Fruit fly (Drosophila melanogaster) whole organism, embryonic: ENCODE data around the gene CG6296.

Source experiments
- ATbp ChIP-seq: fragments of 200-800 bp; sonication (Bioruptor generic); optimal IDR thresholded peaks from 2 replicates; lab custom pipeline; 2017; ENCODE audit warnings: missing biosample characterization, mild to moderate bottlenecking, missing genetic modification characterization, missing genetic modification reagents
- Awh ChIP-seq: fragments of 200-800 bp; sonication (Bioruptor generic); IDR thresholded peaks from 2 replicates; pipeline ENCODE4, ENCODE4 v1.3.6; 2022; ENCODE audit warnings: missing biosample characterization, missing genetic modification characterization
- CG10147 ChIP-seq: fragments of 200-800 bp; sonication (Bioruptor generic); optimal IDR thresholded peaks from 2 replicates; lab custom pipeline; 2019; ENCODE audit warnings: missing biosample characterization, mild to moderate bottlenecking, missing genetic modification characterization, moderate library complexity
- CG10209 ChIP-seq: fragments of 200-800 bp; sonication (Bioruptor generic); optimal IDR thresholded peaks from 3 replicates; lab custom pipeline; 2017; ENCODE audit warnings: missing biosample characterization, mild to moderate bottlenecking, missing genetic modification characterization, missing genetic modification reagents
- CG10462 ChIP-seq: fragments of 200-800 bp; sonication (Bioruptor generic); optimal IDR thresholded peaks from 2 replicates; lab custom pipeline; 2016; ENCODE audit warnings: missing biosample characterization, missing genetic modification characterization
- CG11695 ChIP-seq: fragments of 200-800 bp; sonication (Bioruptor generic); IDR thresholded peaks from 3 replicates; pipeline ENCODE4 v1.3.6; 2022; ENCODE audit warnings: missing biosample characterization, missing genetic modification characterization
- CG1233 ChIP-seq: fragments of 200-800 bp; sonication (Bioruptor generic); optimal IDR thresholded peaks from 4 replicates; lab custom pipeline; 2018; ENCODE audit warnings: missing biosample characterization, mild to moderate bottlenecking, missing genetic modification characterization
- CG13123 ChIP-seq: fragments of 200-800 bp; sonication (Bioruptor generic); optimal IDR thresholded peaks from 2 replicates; lab custom pipeline; 2016; ENCODE audit warnings: missing biosample characterization, missing genetic modification characterization
- CG14710 ChIP-seq: fragments of 200-800 bp; sonication (Bioruptor generic); optimal IDR thresholded peaks from 3 replicates; lab custom pipeline; 2019; ENCODE audit warnings: missing biosample characterization, mild to moderate bottlenecking, missing genetic modification characterization, moderate library complexity
- CG15479 ChIP-seq: fragments of 200-800 bp; sonication (Bioruptor generic); optimal IDR thresholded peaks from 3 replicates; lab custom pipeline; 2019; ENCODE audit warnings: missing biosample characterization, mild to moderate bottlenecking, missing genetic modification characterization, moderate library complexity
- CG1602 ChIP-seq: fragments of 200-800 bp; sonication (Bioruptor generic); optimal IDR thresholded peaks from 3 replicates; lab custom pipeline; 2016; ENCODE audit warnings: missing biosample characterization, missing genetic modification characterization
- CG17328 ChIP-seq: fragments of 200-800 bp; sonication (Bioruptor generic); IDR thresholded peaks from 2 replicates; pipeline ENCODE4 v1.3.6; 2022; ENCODE audit warnings: missing biosample characterization, missing genetic modification characterization
- CG1832 ChIP-seq: fragments of 200-800 bp; sonication (Bioruptor generic); optimal IDR thresholded peaks from 2 replicates; lab custom pipeline; 2017; ENCODE audit warnings: missing biosample characterization, mild to moderate bottlenecking, missing genetic modification characterization, inconsistent platforms
- CG18599 ChIP-seq: fragments of 200-800 bp; sonication (Bioruptor generic); optimal IDR thresholded peaks from 3 replicates; lab custom pipeline; 2017; ENCODE audit warnings: missing biosample characterization, missing genetic modification characterization, mild to moderate bottlenecking, moderate library complexity, missing genetic modification reagents
- CG2199 ChIP-seq: fragments of 200-800 bp; sonication (Bioruptor generic); IDR thresholded peaks from 3 replicates; pipeline ENCODE4 v1.3.6; 2022; ENCODE audit warnings: missing biosample characterization, missing genetic modification characterization
- CG3281 ChIP-seq: fragments of 200-800 bp; sonication (Bioruptor generic); optimal IDR thresholded peaks from 3 replicates; lab custom pipeline; 2017; ENCODE audit warnings: missing biosample characterization, mild to moderate bottlenecking, missing genetic modification characterization
- CG33557 ChIP-seq: fragments of 200-800 bp; sonication (Bioruptor generic); optimal IDR thresholded peaks from 2 replicates; lab custom pipeline; 2019; ENCODE audit warnings: missing biosample characterization, mild to moderate bottlenecking, missing genetic modification characterization, moderate library complexity
- CG3995 ChIP-seq: fragments of 200-800 bp; sonication (Bioruptor generic); optimal IDR thresholded peaks from 3 replicates; lab custom pipeline; 2016; ENCODE audit warnings: missing biosample characterization, missing genetic modification characterization
- CG4360 ChIP-seq: fragments of 200-800 bp; sonication (Bioruptor generic); IDR thresholded peaks from 2 replicates; pipeline ENCODE4 v1.3.6; 2022; ENCODE audit warnings: missing biosample characterization, missing genetic modification characterization
- CG6654 ChIP-seq: fragments of 200-800 bp; sonication (Bioruptor generic); optimal IDR thresholded peaks from 2 replicates; lab custom pipeline; 2017; ENCODE audit warnings: missing biosample characterization, mild to moderate bottlenecking, missing genetic modification characterization
- CG7372 ChIP-seq: fragments of 200-800 bp; sonication (Bioruptor generic); IDR thresholded peaks from 2 replicates; pipeline ENCODE4 v1.3.6; 2022; ENCODE audit warnings: missing biosample characterization, missing genetic modification characterization
- CG7928 ChIP-seq: fragments of 200-800 bp; sonication (Bioruptor generic); optimal IDR thresholded peaks from 2 replicates; lab custom pipeline; 2017; ENCODE audit warnings: missing biosample characterization, mild to moderate bottlenecking, missing genetic modification characterization
- CG7987 ChIP-seq: fragments of 200-800 bp; sonication (Bioruptor generic); optimal IDR thresholded peaks from 2 replicates; lab custom pipeline; 2018; ENCODE audit warnings: missing biosample characterization, mild to moderate bottlenecking, missing genetic modification characterization, moderate library complexity
- CG8478 ChIP-seq: fragments of >200 bp; optimal IDR thresholded peaks from 2 replicates; lab custom pipeline; 2018
- CG9932 ChIP-seq: fragments of 200-800 bp; sonication (Bioruptor generic); IDR thresholded peaks from 2 replicates; pipeline ENCODE4 v1.3.6; 2022; ENCODE audit warnings: missing biosample characterization, missing genetic modification characterization
- CTCF ChIP-seq: fragments of 200-800 bp; sonication (Bioruptor generic); optimal IDR thresholded peaks from 2 replicates; lab custom pipeline; 2017; ENCODE audit warnings: missing biosample characterization, mild to moderate bottlenecking, missing genetic modification characterization, moderate library complexity
- Dad ChIP-seq: fragments of 200-800 bp; sonication (Bioruptor generic); optimal IDR thresholded peaks from 3 replicates; lab custom pipeline; 2016; ENCODE audit warnings: missing biosample characterization, missing genetic modification characterization
- E2f1 ChIP-seq: fragments of 200-800 bp; sonication (Bioruptor generic); IDR thresholded peaks from 2 replicates; pipeline ENCODE4 v1.3.6; 2022; ENCODE audit warnings: missing biosample characterization, missing genetic modification characterization
- Fer2 ChIP-seq: fragments of 200-800 bp; sonication (Bioruptor generic); optimal IDR thresholded peaks from 2 replicates; lab custom pipeline; 2018; ENCODE audit warnings: missing biosample characterization, mild to moderate bottlenecking, missing genetic modification characterization, moderate library complexity
- Gsc ChIP-seq: fragments of 200-800 bp; sonication (Bioruptor generic); IDR thresholded peaks from 2 replicates; pipeline ENCODE4 v1.3.6; 2022; ENCODE audit warnings: missing biosample characterization, missing genetic modification characterization
- HmgZ ChIP-seq: fragments of 200-800 bp; sonication (Bioruptor generic); optimal IDR thresholded peaks from 2 replicates; lab custom pipeline; 2018; ENCODE audit warnings: missing biosample characterization, mild to moderate bottlenecking, missing genetic modification characterization
- Hsf ChIP-seq: fragments of 200-800 bp; sonication (Bioruptor generic); optimal IDR thresholded peaks from 3 replicates; lab custom pipeline; 2016; ENCODE audit warnings: missing biosample characterization, missing genetic modification characterization
- Trl ChIP-seq, 3 experiments: fragments of >200 bp in 2 of 3; fragments of 200-800 bp in 1 of 3; sonication (Bioruptor generic) in 1 of 3; optimal IDR thresholded peaks; 2 replicates in 1 of 3; 3 replicates in 2 of 3; lab custom pipeline; 2016 to 2017; ENCODE audit warnings: missing biosample characterization in 1 of 3, missing genetic modification characterization in 1 of 3
- Xbp1 ChIP-seq: fragments of 200-800 bp; sonication (Bioruptor generic); optimal IDR thresholded peaks from 3 replicates; lab custom pipeline; 2016; ENCODE audit warnings: missing biosample characterization, mild to moderate bottlenecking, missing genetic modification characterization
- ara ChIP-seq: fragments of 200-800 bp; sonication (Bioruptor generic); IDR thresholded peaks from 2 replicates; pipeline ENCODE4 v1.3.6; 2022; ENCODE audit warnings: missing biosample characterization, missing genetic modification characterization
- crc ChIP-seq: fragments of 200-800 bp; sonication (Bioruptor generic); optimal IDR thresholded peaks from 2 replicates; lab custom pipeline; 2016; ENCODE audit warnings: missing biosample characterization, missing genetic modification characterization
- danr ChIP-seq: fragments of 200-800 bp; sonication (Bioruptor generic); IDR thresholded peaks from 2 replicates; pipeline ENCODE4 v1.3.6; 2022; ENCODE audit warnings: missing biosample characterization, missing genetic modification characterization
- dimm ChIP-seq: fragments of 200-800 bp; sonication (Bioruptor generic); IDR thresholded peaks from 2 replicates; pipeline ENCODE4 v1.3.6; 2022; ENCODE audit warnings: missing biosample characterization, missing genetic modification characterization
- disco-r ChIP-seq: fragments of 200-800 bp; sonication (Bioruptor generic); optimal IDR thresholded peaks from 2 replicates; lab custom pipeline; 2016; ENCODE audit warnings: missing biosample characterization, missing genetic modification characterization
- fru ChIP-seq: fragments of >200 bp; optimal IDR thresholded peaks from 2 replicates; lab custom pipeline; 2017
- gce ChIP-seq: fragments of 200-800 bp; sonication (Bioruptor generic); IDR thresholded peaks from 3 replicates; pipeline ENCODE4 v1.3.6; 2022; ENCODE audit warnings: missing biosample characterization, missing genetic modification characterization
- gcm ChIP-seq: fragments of 200-800 bp; sonication (Bioruptor generic); optimal IDR thresholded peaks from 2 replicates; lab custom pipeline; 2019; ENCODE audit warnings: missing biosample characterization, mild to moderate bottlenecking, missing genetic modification characterization, moderate library complexity
- gro ChIP-seq: fragments of 200-800 bp; sonication (Bioruptor generic); optimal IDR thresholded peaks from 2 replicates; lab custom pipeline; 2016; ENCODE audit warnings: missing biosample characterization, missing genetic modification characterization
- gsb-n ChIP-seq: fragments of 200-800 bp; sonication (Bioruptor generic); optimal IDR thresholded peaks from 3 replicates; lab custom pipeline; 2018; ENCODE audit warnings: missing biosample characterization, mild to moderate bottlenecking, missing genetic modification characterization
- nerfin-2 ChIP-seq: fragments of 200-800 bp; sonication (Bioruptor generic); IDR thresholded peaks from 2 replicates; pipeline ENCODE4 v1.3.6; 2022; ENCODE audit warnings: missing biosample characterization, missing genetic modification characterization; ENCODE audit not compliant: partially characterized antibody
- nom ChIP-seq: fragments of 200-800 bp; sonication (Bioruptor generic); optimal IDR thresholded peaks from 2 replicates; lab custom pipeline; 2017; ENCODE audit warnings: missing biosample characterization, missing genetic modification characterization, mild to moderate bottlenecking, moderate library complexity, missing genetic modification reagents
- pzg ChIP-seq: fragments of 200-800 bp; sonication (Bioruptor generic); optimal IDR thresholded peaks from 3 replicates; lab custom pipeline; 2018; ENCODE audit warnings: missing biosample characterization, mild to moderate bottlenecking, missing genetic modification characterization, moderate library complexity
- so ChIP-seq: fragments of 200-800 bp; sonication (Bioruptor generic); IDR thresholded peaks from 3 replicates; pipeline ENCODE4 v1.3.6; 2022; ENCODE audit warnings: missing biosample characterization, missing genetic modification characterization
- sqz ChIP-seq: fragments of 200-800 bp; sonication (Bioruptor generic); optimal IDR thresholded peaks from 3 replicates; lab custom pipeline; 2018; ENCODE audit warnings: missing biosample characterization, mild to moderate bottlenecking, missing genetic modification characterization
- trh ChIP-seq: fragments of 200-800 bp; sonication (Bioruptor generic); optimal IDR thresholded peaks from 2 replicates; lab custom pipeline; 2016; ENCODE audit warnings: missing biosample characterization, missing genetic modification characterization
- tup ChIP-seq: fragments of 200-800 bp; sonication (Bioruptor generic); optimal IDR thresholded peaks from 2 replicates; lab custom pipeline; 2016; ENCODE audit warnings: missing biosample characterization, mild to moderate bottlenecking, missing genetic modification characterization, moderate library complexity
- wdn ChIP-seq: fragments of 200-800 bp; sonication (Bioruptor generic); IDR thresholded peaks from 2 replicates; pipeline ENCODE4 v1.3.6; 2022; ENCODE audit warnings: missing biosample characterization, missing genetic modification characterization

The CG6296 gene

dm6 chr3R:26964452-26965133 lies 40.7 kb downstream of the CG6296 start, which contains the start of gene Tsp97E (continued):
- TF ChIP-seq CG10462 (GFP tag; lab: Kevin White, UChicago), result no peak
- TF ChIP-seq gsb-n, result peak; percentile 15
- TF ChIP-seq CG4360 (GFP tag; lab: Robert Waterston, UW), result peak; percentile 91
- peak; percentile 41 for TF ChIP-seq CG15479 (GFP tag; lab: Kevin White, UChicago)
- no peak for TF ChIP-seq CG3281 (GFP tag; lab: Kevin White, UChicago)
- no peak; the same call in 2 of the 3 replicates for TF ChIP-seq so (GFP tag; lab: Robert Waterston, UW)
- no peak for TF ChIP-seq Xbp1 (GFP tag; lab: Kevin White, UChicago)
- peak; percentile 59 for TF ChIP-seq pzg
- TF ChIP-seq Awh, result no peak
- TF ChIP-seq trh, result no peak
- TF ChIP-seq CG1602, result no peak
- peak; percentile 91 for TF ChIP-seq nerfin-2 (GFP tag; lab: Robert Waterston, UW)
- TF ChIP-seq Fer2 (tag; lab: Kevin White, UChicago), result no peak
- TF ChIP-seq danr (GFP tag; lab: Robert Waterston, UW), result no peak
- no peak for TF ChIP-seq CG18599 (GFP tag; lab: Kevin White, UChicago)
- no peak for TF ChIP-seq CG9932
- no peak for TF ChIP-seq CG7987 (GFP tag; lab: Kevin White, UChicago)
- no peak for TF ChIP-seq Hsf (GFP tag; lab: Kevin White, UChicago)
- no peak for TF ChIP-seq disco-r (GFP tag; lab: Kevin White, UChicago)
- TF ChIP-seq CG10147 (GFP tag; lab: Kevin White, UChicago), result no peak
- TF ChIP-seq HmgZ (tag; lab: Kevin White, UChicago), result peak; percentile 38
- TF ChIP-seq CG11695 (GFP tag; lab: Robert Waterston, UW), result no peak
- no peak for TF ChIP-seq Gsc (GFP tag; lab: Robert Waterston, UW)
- no peak for TF ChIP-seq Trl (optimal IDR thresholded peaks at IDR 0.05; lab: Kevin White, UChicago)
- no peak for TF ChIP-seq Trl (GFP tag; optimal IDR thresholded peaks at IDR 0.05; lab: Kevin White, UChicago)
- TF ChIP-seq CG7928, result no peak
- TF ChIP-seq nom, result no peak
- TF ChIP-seq gcm (GFP tag; lab: Kevin White, UChicago), result no peak
- peak; percentile 68 for TF ChIP-seq CG33557
- no peak for TF ChIP-seq CG7372 (GFP tag; lab: Robert Waterston, UW)
- TF ChIP-seq CG10209 (GFP tag; lab: Kevin White, UChicago), result no peak
- no peak for TF ChIP-seq crc (GFP tag; lab: Kevin White, UChicago)
- TF ChIP-seq CG1832, result no peak
- TF ChIP-seq wdn (GFP tag; lab: Robert Waterston, UW), result no peak
- TF ChIP-seq CG14710 (tag; lab: Kevin White, UChicago), result peak; percentile 64
- no peak for TF ChIP-seq E2f1 (GFP tag; lab: Robert Waterston, UW)
- no peak for TF ChIP-seq CTCF
- no peak for TF ChIP-seq fru (lab: Kevin White, UChicago)
- peak; percentile 92 for TF ChIP-seq sqz
- no peak for TF ChIP-seq Dad (GFP tag; lab: Kevin White, UChicago)
- TF ChIP-seq tup (GFP tag; lab: Kevin White, UChicago), result no peak
- no peak for TF ChIP-seq CG1233 (GFP tag; lab: Kevin White, UChicago)
- TF ChIP-seq dimm (GFP tag; lab: Robert Waterston, UW), result no peak
- TF ChIP-seq CG6654 (GFP tag; lab: Kevin White, UChicago), result no peak
- peak; percentile 26 for TF ChIP-seq gro (GFP tag; lab: Kevin White, UChicago)
- no peak for TF ChIP-seq ara (GFP tag; lab: Robert Waterston, UW)
- no peak for TF ChIP-seq CG2199 (GFP tag; lab: Robert Waterston, UW)
- TF ChIP-seq CG3995, result no peak
- no peak for TF ChIP-seq CG17328 (GFP tag; lab: Robert Waterston, UW)
- TF ChIP-seq gce, result no peak
- TF ChIP-seq CG13123 (GFP tag; lab: Kevin White, UChicago), result no peak
- TF ChIP-seq CG8478 (lab: Kevin White, UChicago), result no peak
- no peak for TF ChIP-seq ATbp (GFP tag; lab: Kevin White, UChicago)
